Worm (Caenorhabditis elegans) whole organism, L4 larva: ENCODE results near the gene F54B8.1.
"Not testable (repeated sequence)": the region's sequence is repeated elsewhere in the genome, so short reads cannot be mapped to it uniquely, and the experiment has no call there.

ENCODE experiments used
- D1046.2 ChIP-seq: fragments of 200-800 bp; sonication (Bioruptor generic); IDR thresholded peaks from 2 replicates; pipeline ENCODE4 v1.3.6; 2022; ENCODE audit warnings: missing genetic modification characterization, missing compliant biosample characterization
- F26F4.8 ChIP-seq: fragments of 200-800 bp; sonication (Bioruptor generic); conservative IDR thresholded peaks from 2 replicates; pipeline ENCODE4 v1.3.6; 2022; ENCODE audit warnings: missing genetic modification characterization, missing compliant biosample characterization
- F37D6.2 ChIP-seq: sonication (generic microtip); optimal IDR thresholded peaks from 2 replicates; lab custom pipeline; 2016; ENCODE audit warnings: mild to moderate bottlenecking, missing genetic modification characterization, missing compliant biosample characterization
- F49E8.2 ChIP-seq: sonication (generic microtip); optimal IDR thresholded peaks from 2 replicates; lab custom pipeline; 2016; ENCODE audit warnings: missing compliant biosample characterization, mild to moderate bottlenecking, missing genetic modification characterization, borderline replicate concordance
- T26A8.4 ChIP-seq: fragments of 200-800 bp; sonication (Bioruptor generic); IDR thresholded peaks from 2 replicates; pipeline ENCODE4 v1.3.6; 2022; ENCODE audit warnings: missing genetic modification characterization, missing compliant biosample characterization
- Y105C5A.15 ChIP-seq: fragments of 200-800 bp; sonication (Bioruptor generic); IDR thresholded peaks from 2 replicates; pipeline ENCODE4 v1.3.6; 2022; ENCODE audit warnings: missing genetic modification characterization, missing compliant biosample characterization
- ZK337.2 ChIP-seq: fragments of 200-800 bp; sonication (Bioruptor generic); IDR thresholded peaks from 2 replicates; pipeline ENCODE4 v1.3.6; 2022; ENCODE audit warnings: missing genetic modification reagents, missing genetic modification characterization, missing compliant biosample characterization
- aly-2 ChIP-seq: sonication (generic microtip); optimal IDR thresholded peaks from 2 replicates; lab custom pipeline; 2018; ENCODE audit warnings: missing biosample characterization, missing genetic modification characterization
- arid-1 ChIP-seq: fragments of 200-800 bp; sonication (Bioruptor generic); conservative IDR thresholded peaks from 2 replicates; pipeline ENCODE4 v1.3.6; 2022; ENCODE audit warnings: missing genetic modification reagents, missing genetic modification characterization, missing compliant biosample characterization
- ceh-20 ChIP-seq: fragments of 200-800 bp; sonication (Bioruptor generic); IDR thresholded peaks from 2 replicates; pipeline ENCODE4 v1.3.6; 2022; ENCODE audit warnings: missing genetic modification reagents, missing genetic modification characterization, missing compliant biosample characterization
- ceh-32 ChIP-seq: sonication (generic microtip); optimal IDR thresholded peaks from 2 replicates; lab custom pipeline; 2016; ENCODE audit warnings: mild to moderate bottlenecking, missing genetic modification characterization, missing compliant biosample characterization; ENCODE audit not compliant: poor library complexity
- ceh-44 ChIP-seq: fragments of 200-800 bp; sonication (Bioruptor generic); IDR thresholded peaks from 2 replicates; pipeline ENCODE4 v1.3.6; 2022; ENCODE audit warnings: missing genetic modification reagents, missing genetic modification characterization, missing compliant biosample characterization
- ctbp-1 ChIP-seq: fragments of 200-800 bp; sonication (Bioruptor generic); IDR thresholded peaks from 2 replicates; pipeline ENCODE4 v1.3.6; 2022; ENCODE audit warnings: missing genetic modification reagents, missing genetic modification characterization, missing compliant biosample characterization
- daf-16 ChIP-seq, 3 experiments: sonication (generic microtip); optimal IDR thresholded peaks; 2 replicates each; lab custom pipeline; 2016 to 2017; ENCODE audit warnings: missing genetic modification characterization in 3 of 3, missing genetic modification reagents in 3 of 3, mild to moderate bottlenecking in 2 of 3, missing compliant biosample characterization in 2 of 3, missing biosample characterization in 1 of 3, moderate library complexity in 1 of 3
- daf-8 ChIP-seq: fragments of 200-800 bp; sonication (Bioruptor generic); IDR thresholded peaks from 2 replicates; pipeline ENCODE4 v1.3.6; 2022; ENCODE audit warnings: missing genetic modification characterization, missing compliant biosample characterization
- dmd-6 ChIP-seq: fragments of 200-800 bp; sonication (Bioruptor generic); IDR thresholded peaks from 2 replicates; pipeline ENCODE4 v1.3.6; 2022; ENCODE audit warnings: missing genetic modification reagents, missing genetic modification characterization, missing compliant biosample characterization
- dmd-9 ChIP-seq: fragments of 200-800 bp; sonication (Bioruptor generic); IDR thresholded peaks from 2 replicates; pipeline ENCODE4 v1.3.6; 2022; ENCODE audit warnings: missing genetic modification reagents, missing genetic modification characterization, missing compliant biosample characterization
- dpl-1 ChIP-seq: fragments of 150-350 bp; optimal IDR thresholded peaks from 2 replicates; lab custom pipeline; 2014; ENCODE audit warnings: missing biosample characterization, missing genetic modification reagents, missing genetic modification characterization
- dve-1 ChIP-seq: sonication (generic microtip); optimal IDR thresholded peaks from 2 replicates; lab custom pipeline; 2017; ENCODE audit warnings: antibody characterized with exemption, mild to moderate bottlenecking, missing genetic modification characterization, missing compliant biosample characterization; ENCODE audit not compliant: insufficient read depth
- egl-43 ChIP-seq: fragments of 200-800 bp; sonication (Bioruptor generic); IDR thresholded peaks from 2 replicates; pipeline ENCODE4 v1.3.6; 2022; ENCODE audit warnings: missing genetic modification reagents, missing genetic modification characterization, missing compliant biosample characterization
- hif-1 ChIP-seq, 2 experiments: sonication (generic microtip); optimal IDR thresholded peaks; 2 replicates each; lab custom pipeline; 2016 to 2017; ENCODE audit warnings: missing compliant biosample characterization in 2 of 2, missing genetic modification characterization in 2 of 2, missing genetic modification reagents in 2 of 2, missing genotype in 2 of 2, mild to moderate bottlenecking in 1 of 2
- hlh-11 ChIP-seq: fragments of 200-800 bp; sonication (Bioruptor generic); optimal IDR thresholded peaks from 2 replicates; lab custom pipeline; 2018; ENCODE audit warnings: mild to moderate bottlenecking, missing genetic modification characterization, missing compliant biosample characterization
- lim-7 ChIP-seq: fragments of 200-800 bp; sonication (Bioruptor generic); IDR thresholded peaks from 2 replicates; pipeline ENCODE4 v1.3.6; 2022; ENCODE audit warnings: missing genetic modification characterization, missing compliant biosample characterization
- lin-1 ChIP-seq: fragments of 200-800 bp; sonication (Bioruptor generic); IDR thresholded peaks from 2 replicates; pipeline ENCODE4 v1.3.6; 2022; ENCODE audit warnings: missing genetic modification reagents, missing genetic modification characterization, missing compliant biosample characterization
- lin-15B ChIP-seq: fragments of 150-350 bp; sonication (generic microtip); optimal IDR thresholded peaks from 3 replicates; lab custom pipeline; 2014; ENCODE audit warnings: missing biosample characterization, missing genetic modification characterization
- lin-29 ChIP-seq: fragments of 200-800 bp; sonication (Bioruptor generic); IDR thresholded peaks from 2 replicates; pipeline ENCODE4 v1.3.6; 2022; ENCODE audit warnings: missing genetic modification reagents, missing genetic modification characterization, missing compliant biosample characterization
- lin-38 ChIP-seq: fragments of 200-800 bp; sonication (Bioruptor generic); IDR thresholded peaks from 2 replicates; pipeline ENCODE4 v1.3.6; 2022; ENCODE audit warnings: missing genetic modification reagents, missing genetic modification characterization, missing compliant biosample characterization
- lin-39 ChIP-seq: fragments of 150-350 bp; optimal IDR thresholded peaks from 2 replicates; lab custom pipeline; 2014; ENCODE audit warnings: missing biosample characterization, missing genetic modification reagents, missing genetic modification characterization
- lsy-2 ChIP-seq, 2 experiments: fragments of 150-350 bp in 1 of 2; sonication (generic microtip) in 1 of 2; optimal IDR thresholded peaks; 2 replicates each; lab custom pipeline; 2014 to 2017; ENCODE audit warnings: missing biosample characterization in 2 of 2, missing genetic modification characterization in 2 of 2
- madf-9 ChIP-seq: fragments of 200-800 bp; sonication (Bioruptor generic); conservative IDR thresholded peaks from 2 replicates; pipeline ENCODE4 v1.3.6; 2022; ENCODE audit warnings: missing genetic modification reagents, missing genetic modification characterization, missing compliant biosample characterization
- mdt-29 ChIP-seq: fragments of 200-800 bp; sonication (Bioruptor generic); IDR thresholded peaks from 2 replicates; pipeline ENCODE4 v1.3.6; 2022; ENCODE audit warnings: missing genetic modification reagents, missing genetic modification characterization, missing compliant biosample characterization
- nhr-111 ChIP-seq: fragments of 200-800 bp; sonication (Bioruptor generic); optimal IDR thresholded peaks from 2 replicates; lab custom pipeline; 2018; ENCODE audit warnings: mild to moderate bottlenecking, missing genetic modification characterization, missing compliant biosample characterization
- nhr-28 ChIP-seq: fragments of 150-350 bp; optimal IDR thresholded peaks from 2 replicates; lab custom pipeline; 2014; ENCODE audit warnings: missing biosample characterization, missing genetic modification characterization
- nhr-41 ChIP-seq: fragments of 200-800 bp; sonication (Bioruptor generic); IDR thresholded peaks from 2 replicates; pipeline ENCODE4 v1.3.6; 2022; ENCODE audit warnings: missing genetic modification reagents, missing genetic modification characterization, missing compliant biosample characterization
- nhr-42 ChIP-seq: fragments of 200-800 bp; sonication (Bioruptor generic); IDR thresholded peaks from 2 replicates; pipeline ENCODE4 v1.3.6; 2022; ENCODE audit warnings: missing genetic modification characterization, missing compliant biosample characterization
- pha-4 ChIP-seq, 2 experiments: fragments of 150-350 bp in 1 of 2; fragments of 200-800 bp in 1 of 2; sonication (Bioruptor generic) in 1 of 2; IDR thresholded peaks in 1 of 2; optimal IDR thresholded peaks in 1 of 2; 2 replicates each; pipeline versions ENCODE4 v1.3.6 to Lab custom; 2014 to 2022; ENCODE audit warnings: missing genetic modification characterization in 2 of 2, missing genetic modification reagents in 2 of 2, missing biosample characterization in 1 of 2, missing compliant biosample characterization in 1 of 2
- php-3 ChIP-seq: fragments of 200-800 bp; sonication (Bioruptor generic); IDR thresholded peaks from 2 replicates; pipeline ENCODE4 v1.3.6; 2022; ENCODE audit warnings: missing genetic modification reagents, missing genetic modification characterization, missing compliant biosample characterization
- saeg-2 ChIP-seq: fragments of 200-800 bp; sonication (Bioruptor generic); IDR thresholded peaks from 2 replicates; pipeline ENCODE4 v1.3.6; 2022; ENCODE audit warnings: missing genetic modification reagents, missing genetic modification characterization, missing compliant biosample characterization
- snpc-1.2 ChIP-seq: fragments of 200-800 bp; sonication (Bioruptor generic); IDR thresholded peaks from 2 replicates; pipeline ENCODE4 v1.3.6; 2022; ENCODE audit warnings: missing genetic modification reagents, missing genetic modification characterization, missing compliant biosample characterization
- snpc-4 ChIP-seq: fragments of 150-350 bp; optimal IDR thresholded peaks from 2 replicates; lab custom pipeline; 2014; ENCODE audit warnings: missing biosample characterization, missing genetic modification characterization
- vab-7 ChIP-seq: fragments of 200-800 bp; sonication (Bioruptor generic); IDR thresholded peaks from 2 replicates; pipeline ENCODE4 v1.3.6; 2022; ENCODE audit warnings: missing genetic modification reagents, missing genetic modification characterization, missing compliant biosample characterization
- zfp-3 ChIP-seq: fragments of 200-800 bp; sonication (Bioruptor generic); conservative IDR thresholded peaks from 2 replicates; pipeline ENCODE4 v1.3.6; 2022; ENCODE audit warnings: missing genetic modification reagents, missing genetic modification characterization, missing compliant biosample characterization
- zip-11 ChIP-seq: fragments of 200-800 bp; sonication (Bioruptor generic); IDR thresholded peaks from 2 replicates; pipeline ENCODE4 v1.3.6; 2022; ENCODE audit warnings: missing genetic modification characterization, missing compliant biosample characterization
- ztf-7 ChIP-seq: fragments of 150-350 bp; optimal IDR thresholded peaks from 2 replicates; lab custom pipeline; 2014; ENCODE audit warnings: missing biosample characterization, missing genetic modification characterization

The F54B8.1 gene

ce11 chrV:15766122-15766594, 44.4 kb upstream of the F54B8.1 start, which contains the start of the genes haf-3 and F57A10.2 (continued):
- peak; percentile 80 for TF ChIP-seq F49E8.2 (tag; lab: Kevin White, UChicago)
- peak; percentile 34 for TF ChIP-seq snpc-4 (tag; lab: Kevin White, UChicago)
- peak; percentile 77 for TF ChIP-seq F37D6.2 (tag; lab: Kevin White, UChicago)
- no peak for TF ChIP-seq nhr-111
- peak; percentile 73 for TF ChIP-seq nhr-28 (tag; lab: Kevin White, UChicago)
- no peak for TF ChIP-seq aly-2 (tag; lab: Kevin White, UChicago)
- peak; percentile 82 for TF ChIP-seq hlh-11 (tag; lab: Kevin White, UChicago)
- TF ChIP-seq ceh-32 (tag; lab: Kevin White, UChicago), result peak; percentile 38
- 0 out of 2 replicates have a peak, but pooled peaks have one; percentile 36 for TF ChIP-seq D1046.2 (GFP tag; lab: Robert Waterston, UW)
- TF ChIP-seq lin-39 (tag; lab: Kevin White, UChicago), result no peak
- TF ChIP-seq ctbp-1 (GFP tag; lab: Robert Waterston, UW), result peak; percentile 80; the same call in 1 of the 2 replicates
- TF ChIP-seq dpl-1 (GFP tag; lab: Kevin White, UChicago), result peak; percentile 99
- TF ChIP-seq hif-1 (tag; optimal IDR thresholded peaks at IDR 0.05; lab: Kevin White, UChicago), result peak; percentile 44 to 54
- peak; percentile 73 for TF ChIP-seq pha-4 (GFP tag; IDR thresholded peaks at IDR 0.05; lab: Robert Waterston, UW)
- peak; percentile 46 for TF ChIP-seq pha-4 (tag; optimal IDR thresholded peaks at IDR 0.05; lab: Kevin White, UChicago)
- TF ChIP-seq lsy-2 (tag; optimal IDR thresholded peaks at IDR 0.05; lab: Kevin White, UChicago), result peak in 1 of 2 experiments; percentile 95
- TF ChIP-seq zfp-3 (GFP tag; lab: Robert Waterston, UW), result peak; percentile 63; the same call in 1 of the 2 replicates
- peak; percentile 81 for TF ChIP-seq ztf-7 (tag; lab: Kevin White, UChicago)
- TF ChIP-seq lin-29 (GFP tag; lab: Robert Waterston, UW), result peak; percentile 62; the same call in 1 of the 2 replicates
- TF ChIP-seq dve-1 (tag; lab: Kevin White, UChicago), result peak; percentile 95
- no peak for TF ChIP-seq ceh-20 (GFP tag; lab: Robert Waterston, UW)
- peak; percentile 56; the same call in 1 of the 2 replicates for TF ChIP-seq madf-9 (GFP tag; lab: Robert Waterston, UW)
- peak; percentile 89 for TF ChIP-seq dmd-6 (GFP tag; lab: Robert Waterston, UW)
- peak; percentile 68 for TF ChIP-seq lin-15B
- TF ChIP-seq daf-16 (GFP tag; optimal IDR thresholded peaks at IDR 0.05; lab: Kevin White, UChicago), result peak in 1 of 2 experiments; percentile 58
- peak; percentile 42 for TF ChIP-seq daf-16 (tag; optimal IDR thresholded peaks at IDR 0.05; lab: Kevin White, UChicago)
- TF ChIP-seq T26A8.4 (GFP tag; lab: Robert Waterston, UW), result peak; percentile 94
- TF ChIP-seq, all 104 proteins: peak for 53

ce11 chrV:15767385-15767784, 43.2 kb upstream of the F54B8.1 start:
- TF ChIP-seq zip-11 (GFP tag; lab: Robert Waterston, UW), result 0 out of 2 replicates have a peak, but pooled peaks have one; percentile 35
- TF ChIP-seq T26A8.4 (GFP tag; lab: Robert Waterston, UW), result peak; percentile 64; the same call in 1 of the 2 replicates
- TF ChIP-seq lin-29 (GFP tag; lab: Robert Waterston, UW), result peak; percentile 27; the same call in 1 of the 2 replicates
- TF ChIP-seq saeg-2 (GFP tag; lab: Robert Waterston, UW), result peak; percentile 68; the same call in 1 of the 2 replicates
- TF ChIP-seq php-3 (GFP tag; lab: Robert Waterston, UW), result peak; percentile 72
- peak; percentile 92 for TF ChIP-seq egl-43 (GFP tag; lab: Robert Waterston, UW)
- peak; percentile 66 for TF ChIP-seq nhr-42 (GFP tag; lab: Robert Waterston, UW)
- peak; percentile 80 for TF ChIP-seq mdt-29 (GFP tag; lab: Robert Waterston, UW)
- TF ChIP-seq F26F4.8 (GFP tag; lab: Robert Waterston, UW), result peak; percentile 95
- peak; percentile 95 for TF ChIP-seq lim-7 (GFP tag; lab: Robert Waterston, UW)
- 0 out of 2 replicates have a peak, but pooled peaks have one; percentile 53 for TF ChIP-seq dmd-9 (GFP tag; lab: Robert Waterston, UW)
- TF ChIP-seq pha-4 (GFP tag; IDR thresholded peaks at IDR 0.05; lab: Robert Waterston, UW), result peak; percentile 84
- not testable (repeated sequence) for TF ChIP-seq pha-4 (tag; optimal IDR thresholded peaks at IDR 0.05; lab: Kevin White, UChicago)
- peak; percentile 45; the same call in 1 of the 2 replicates for TF ChIP-seq madf-9 (GFP tag; lab: Robert Waterston, UW)
- TF ChIP-seq arid-1 (GFP tag; lab: Robert Waterston, UW), result peak; percentile 89
- peak; percentile 85 for TF ChIP-seq nhr-41
- TF ChIP-seq ZK337.2, result 0 out of 2 replicates have a peak, but pooled peaks have one; percentile 13
- peak; percentile 66; the same call in 1 of the 2 replicates for TF ChIP-seq lin-1 (GFP tag; lab: Robert Waterston, UW)
- peak; percentile 86 for TF ChIP-seq snpc-1.2 (GFP tag; lab: Robert Waterston, UW)
- TF ChIP-seq D1046.2 (GFP tag; lab: Robert Waterston, UW), result peak; percentile 81
- peak; percentile 77 for TF ChIP-seq vab-7 (GFP tag; lab: Robert Waterston, UW)
- TF ChIP-seq ceh-20 (GFP tag; lab: Robert Waterston, UW), result peak; percentile 52; the same call in 1 of the 2 replicates
- peak; percentile 12 for TF ChIP-seq F49E8.2 (tag; lab: Kevin White, UChicago)
- TF ChIP-seq daf-8 (GFP tag; lab: Robert Waterston, UW), result peak; percentile 64; the same call in 1 of the 2 replicates
- peak; percentile 68; the same call in 1 of the 2 replicates for TF ChIP-seq ceh-44
- TF ChIP-seq Y105C5A.15 (GFP tag; lab: Robert Waterston, UW), result peak; percentile 71; the same call in 1 of the 2 replicates
- TF ChIP-seq lin-38 (GFP tag; lab: Robert Waterston, UW), result peak; percentile 82
